Fruit fly (Drosophila melanogaster) S2 (cell line): ENCODE results near the gene CG6345.

Experiments
- CG8478 ChIP-seq: fragments of >200 bp; optimal IDR thresholded peaks from 2 replicates; lab custom pipeline; 2018
- CTCF ChIP-seq, 2 experiments: fragments of >200 bp; optimal IDR thresholded peaks; 2 replicates each; lab custom pipeline; 2018

DNA sequence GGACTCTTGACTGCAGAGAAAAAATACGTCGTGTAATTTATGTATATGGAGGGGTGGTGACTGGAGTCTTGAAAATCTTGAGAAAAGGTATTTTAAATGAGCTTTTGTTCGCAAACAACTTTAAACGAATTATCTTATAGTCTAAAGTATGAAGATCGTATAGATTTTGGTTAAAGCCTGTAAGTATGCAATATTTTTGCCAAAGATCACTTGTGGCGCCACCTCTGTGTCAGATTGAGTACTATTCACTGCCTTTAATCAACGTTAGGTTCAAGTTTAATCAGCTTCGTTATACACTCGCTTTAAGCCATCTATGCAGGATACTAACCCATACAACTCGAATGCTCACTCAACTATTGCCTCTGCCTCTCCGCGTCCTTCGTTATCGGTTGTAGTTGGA is 21.1 kb upstream of the CG6345 start:
- TF ChIP-seq CG8478 (lab: Kevin White, UChicago) = no peak
- peak; percentile 93 to 96 for TF ChIP-seq CTCF (optimal IDR thresholded peaks at IDR 0.05; lab: Kevin White, UChicago)
